Worm (Caenorhabditis elegans) whole organism, L2 larva: ENCODE measurements around the gene phat-8.

Source experiments
- C34F6.9 ChIP-seq: fragments of 150-350 bp; optimal IDR thresholded peaks from 2 replicates; lab custom pipeline; 2014; ENCODE audit warnings: missing biosample characterization, missing genetic modification characterization
- F13H6.1 ChIP-seq: sonication (generic microtip); optimal IDR thresholded peaks from 2 replicates; lab custom pipeline; 2016; ENCODE audit warnings: missing genetic modification characterization, missing compliant biosample characterization
- R02D3.7 ChIP-seq: fragments of 150-350 bp; optimal IDR thresholded peaks from 2 replicates; lab custom pipeline; 2014; ENCODE audit warnings: missing biosample characterization, missing genetic modification characterization
- Y55F3AM.14 ChIP-seq: fragments of 200-800 bp; sonication (Bioruptor generic); optimal IDR thresholded peaks from 2 replicates; lab custom pipeline; 2018; ENCODE audit warnings: mild to moderate bottlenecking, missing genetic modification characterization, missing compliant biosample characterization
- ZK546.5 ChIP-seq: sonication (generic microtip); optimal IDR thresholded peaks from 2 replicates; lab custom pipeline; 2017; ENCODE audit warnings: missing biosample characterization, missing genetic modification characterization
- alr-1 ChIP-seq: fragments of 150-350 bp; optimal IDR thresholded peaks from 2 replicates; lab custom pipeline; 2014; ENCODE audit warnings: missing biosample characterization, missing genetic modification characterization
- aly-2 ChIP-seq: fragments of 150-350 bp; optimal IDR thresholded peaks from 2 replicates; lab custom pipeline; 2014; ENCODE audit warnings: missing biosample characterization, missing genetic modification characterization
- ama-1 ChIP-seq: fragments of 150-350 bp; optimal IDR thresholded peaks from 2 replicates; lab custom pipeline; 2018; ENCODE audit warnings: inconsistent platforms
- blmp-1 ChIP-seq: sonication (generic microtip); optimal IDR thresholded peaks from 2 replicates; lab custom pipeline; 2017; ENCODE audit warnings: missing genetic modification characterization, mild to moderate bottlenecking, missing compliant biosample characterization, antibody characterized with exemption, moderate library complexity; ENCODE audit not compliant: insufficient read depth
- ceh-16 ChIP-seq: fragments of 150-350 bp; optimal IDR thresholded peaks from 2 replicates; lab custom pipeline; 2014; ENCODE audit warnings: missing biosample characterization, missing genetic modification characterization
- ceh-82 ChIP-seq: fragments of 150-350 bp; optimal IDR thresholded peaks from 2 replicates; lab custom pipeline; 2014; ENCODE audit warnings: missing biosample characterization, missing genetic modification characterization
- crh-2 ChIP-seq: sonication (generic microtip); optimal IDR thresholded peaks from 2 replicates; lab custom pipeline; 2017; ENCODE audit warnings: missing biosample characterization, missing genetic modification characterization
- dmd-4 ChIP-seq: sonication (generic microtip); optimal IDR thresholded peaks from 2 replicates; lab custom pipeline; 2017; ENCODE audit warnings: missing biosample characterization, missing genetic modification characterization
- elt-1 ChIP-seq: fragments of 150-350 bp; optimal IDR thresholded peaks from 2 replicates; lab custom pipeline; 2014; ENCODE audit warnings: missing biosample characterization, missing genetic modification characterization
- elt-3 ChIP-seq: sonication (generic microtip); optimal IDR thresholded peaks from 2 replicates; lab custom pipeline; 2017; ENCODE audit warnings: missing biosample characterization, missing genetic modification characterization
- gmeb-1 ChIP-seq: fragments of 150-350 bp; optimal IDR thresholded peaks from 2 replicates; lab custom pipeline; 2014; ENCODE audit warnings: missing biosample characterization, missing genetic modification characterization
- lin-13 ChIP-seq: fragments of 150-350 bp; optimal IDR thresholded peaks from 2 replicates; lab custom pipeline; 2014; ENCODE audit warnings: missing biosample characterization, missing genetic modification reagents, missing genetic modification characterization
- mab-5 ChIP-seq: fragments of 150-350 bp; optimal IDR thresholded peaks from 2 replicates; lab custom pipeline; 2014; ENCODE audit warnings: missing biosample characterization, missing genetic modification characterization
- mdl-1 ChIP-seq, 2 experiments: fragments of 150-350 bp in 1 of 2; sonication (generic microtip) in 1 of 2; optimal IDR thresholded peaks; 2 replicates each; lab custom pipeline; 2017; ENCODE audit warnings: missing biosample characterization in 2 of 2, missing genetic modification characterization in 2 of 2
- nhr-10 ChIP-seq: sonication (generic microtip); optimal IDR thresholded peaks from 2 replicates; lab custom pipeline; 2017; ENCODE audit warnings: missing biosample characterization, missing genetic modification characterization
- nhr-12 ChIP-seq: fragments of 150-350 bp; optimal IDR thresholded peaks from 2 replicates; lab custom pipeline; 2014; ENCODE audit warnings: missing biosample characterization, missing genetic modification characterization
- nhr-129 ChIP-seq: fragments of 150-350 bp; optimal IDR thresholded peaks from 2 replicates; lab custom pipeline; 2014; ENCODE audit warnings: missing biosample characterization, missing genetic modification characterization
- nhr-21 ChIP-seq: fragments of 150-350 bp; optimal IDR thresholded peaks from 2 replicates; lab custom pipeline; 2014; ENCODE audit warnings: missing biosample characterization, missing genetic modification characterization
- nhr-23 ChIP-seq: fragments of 150-350 bp; optimal IDR thresholded peaks from 2 replicates; lab custom pipeline; 2014; ENCODE audit warnings: missing biosample characterization, missing genetic modification reagents, missing genetic modification characterization
- nhr-25 ChIP-seq: fragments of 150-350 bp; sonication (generic microtip); optimal IDR thresholded peaks from 3 replicates; lab custom pipeline; 2014; ENCODE audit warnings: missing biosample characterization, missing genetic modification characterization
- nhr-77 ChIP-seq: fragments of 150-350 bp; optimal IDR thresholded peaks from 2 replicates; lab custom pipeline; 2014; ENCODE audit warnings: missing biosample characterization, missing genetic modification characterization
- peb-1 ChIP-seq: fragments of 150-350 bp; optimal IDR thresholded peaks from 2 replicates; lab custom pipeline; 2014; ENCODE audit warnings: missing biosample characterization, missing genetic modification characterization
- skn-1 ChIP-seq: sonication (generic microtip); optimal IDR thresholded peaks from 2 replicates; lab custom pipeline; 2017; ENCODE audit warnings: missing biosample characterization, missing genetic modification characterization
- sma-3 ChIP-seq: sonication (generic microtip); optimal IDR thresholded peaks from 2 replicates; lab custom pipeline; 2016; ENCODE audit warnings: missing genetic modification reagents, missing genetic modification characterization, missing compliant biosample characterization
- snpc-4 ChIP-seq: fragments of 150-350 bp; optimal IDR thresholded peaks from 2 replicates; lab custom pipeline; 2014; ENCODE audit warnings: missing biosample characterization, missing genetic modification characterization
- unc-39 ChIP-seq: fragments of 150-350 bp; optimal IDR thresholded peaks from 2 replicates; lab custom pipeline; 2014; ENCODE audit warnings: missing biosample characterization, missing genetic modification characterization
- unc-62 ChIP-seq: fragments of 150-350 bp; optimal IDR thresholded peaks from 2 replicates; lab custom pipeline; 2014; ENCODE audit warnings: missing biosample characterization, missing genetic modification reagents, missing genetic modification characterization
- zag-1 ChIP-seq: fragments of 150-350 bp; optimal IDR thresholded peaks from 2 replicates; lab custom pipeline; 2014; ENCODE audit warnings: missing biosample characterization, missing genetic modification characterization
- ztf-11 ChIP-seq: sonication (generic microtip); optimal IDR thresholded peaks from 2 replicates; lab custom pipeline; 2017; ENCODE audit warnings: missing biosample characterization, missing genetic modification characterization
- ztf-4 ChIP-seq: fragments of 150-350 bp; optimal IDR thresholded peaks from 2 replicates; lab custom pipeline; 2014; ENCODE audit warnings: missing biosample characterization, missing genetic modification characterization

The phat-8 gene

DNA sequence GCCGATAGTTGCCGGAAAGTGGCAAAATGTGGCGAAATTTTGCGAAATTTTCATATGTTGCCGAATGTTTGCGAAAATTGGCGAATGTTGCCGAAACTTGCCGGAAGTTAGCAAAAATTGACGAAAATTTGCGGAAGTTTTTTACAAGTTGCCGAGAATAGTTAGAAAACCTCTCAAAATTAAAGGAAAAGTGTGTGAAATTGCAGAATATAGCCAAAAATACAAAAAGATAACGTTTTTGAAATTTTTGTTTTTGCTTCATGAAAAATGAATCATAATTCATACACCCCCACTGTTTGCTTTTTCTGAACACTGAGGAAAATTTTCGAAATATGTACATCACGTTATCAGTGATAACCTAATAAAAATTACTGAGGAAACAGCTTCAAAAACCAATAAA lies 10.0 kb downstream of the phat-8 start:
- TF ChIP-seq ceh-16 (tag; lab: Kevin White, UChicago) (no peak), sma-3 (GFP tag; lab: Kevin White, UChicago) (no peak), alr-1 (tag; lab: Kevin White, UChicago) (no peak), unc-39 (tag; lab: Kevin White, UChicago) (no peak), gmeb-1 (no peak), nhr-77 (tag; lab: Kevin White, UChicago) (no peak), R02D3.7 (tag; lab: Kevin White, UChicago) (no peak), F13H6.1 (no peak), ztf-4 (tag; lab: Kevin White, UChicago) (no peak), Y55F3AM.14 (GFP tag; lab: Kevin White, UChicago) (no peak), aly-2 (tag; lab: Kevin White, UChicago) (no peak), mdl-1 (tag; optimal IDR thresholded peaks at IDR 0.05; lab: Kevin White, UChicago) (no peak), nhr-23 (tag; lab: Kevin White, UChicago) (no peak), ZK546.5 (tag; lab: Kevin White, UChicago) (no peak), nhr-10 (tag; lab: Kevin White, UChicago) (no peak)

ce11 chrII:12482622-12483021 lies 11.0 kb downstream of the phat-8 start, which contains the start of gene fbxb-102:
Gene fbxb-102, plus strand, starts transcription at chrII:12482922.
- no peak for TF ChIP-seq elt-1 (tag; lab: Kevin White, UChicago)
- TF ChIP-seq nhr-77 (tag; lab: Kevin White, UChicago), result no peak
- no peak for TF ChIP-seq alr-1 (tag; lab: Kevin White, UChicago)
- TF ChIP-seq, all 48 proteins: peak for 0

DNA sequence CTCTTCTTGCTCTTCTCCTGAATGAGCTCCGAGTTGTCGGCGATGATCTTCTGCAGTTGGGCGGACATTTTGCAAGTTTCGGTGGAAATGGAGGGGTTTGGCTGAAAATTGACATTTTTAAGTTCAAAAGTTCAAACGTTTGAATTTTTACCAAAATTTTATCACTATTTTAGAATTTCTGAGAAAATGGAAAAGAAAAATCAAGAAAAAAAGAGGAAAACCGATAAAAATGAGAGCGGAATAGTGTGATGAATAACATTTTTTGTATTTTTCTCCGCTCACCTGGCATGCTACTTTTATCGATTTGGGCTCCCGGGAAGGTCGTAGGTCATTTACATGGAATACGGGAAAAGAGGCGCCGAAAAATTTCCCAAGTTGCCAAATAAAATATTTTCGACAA lies 13.5 kb downstream of the phat-8 start, which contains the start of gene F15A4.10:
F15A4.10 (minus strand) TSS at position 101 of the 400 bp plus-strand sequence.
- TF ChIP-seq zag-1 (tag; lab: Kevin White, UChicago), result no peak
- TF ChIP-seq mab-5 (tag; lab: Kevin White, UChicago), result no peak

ce11 chrII:12488810-12489209 lies 17.2 kb downstream of the phat-8 start:
- no peak for TF ChIP-seq peb-1 (tag; lab: Kevin White, UChicago)
- no peak for TF ChIP-seq F13H6.1
- no peak for TF ChIP-seq dmd-4
- TF ChIP-seq nhr-10 (tag; lab: Kevin White, UChicago), result no peak
- TF ChIP-seq nhr-77 (tag; lab: Kevin White, UChicago), result no peak
- no peak for TF ChIP-seq lin-13 (GFP tag; lab: Kevin White, UChicago)
- no peak for TF ChIP-seq sma-3 (GFP tag; lab: Kevin White, UChicago)
- TF ChIP-seq zag-1 (tag; lab: Kevin White, UChicago), result no peak
- TF ChIP-seq aly-2 (tag; lab: Kevin White, UChicago), result no peak
- TF ChIP-seq unc-62 (GFP tag; lab: Kevin White, UChicago), result no peak
- TF ChIP-seq ama-1 (lab: Kevin White, UChicago), result no peak
- TF ChIP-seq snpc-4 (tag; lab: Kevin White, UChicago), result no peak

ce11 chrII:12489903-12490302 lies 18.3 kb downstream of the phat-8 start, which contains the start of gene T21B4.15:
Gene T21B4.15, plus strand, starts transcription at chrII:12490203.
- TF ChIP-seq R02D3.7 (tag; lab: Kevin White, UChicago), result no peak
- no peak for TF ChIP-seq ceh-82
- no peak for TF ChIP-seq elt-3 (tag; lab: Kevin White, UChicago)
- TF ChIP-seq nhr-21 (tag; lab: Kevin White, UChicago), result no peak
- no peak for TF ChIP-seq elt-1 (tag; lab: Kevin White, UChicago)
- no peak for TF ChIP-seq unc-62 (GFP tag; lab: Kevin White, UChicago)
- no peak for TF ChIP-seq mab-5 (tag; lab: Kevin White, UChicago)
- no peak for TF ChIP-seq unc-39 (tag; lab: Kevin White, UChicago)
- no peak for TF ChIP-seq nhr-10 (tag; lab: Kevin White, UChicago)
- no peak for TF ChIP-seq nhr-12 (tag; lab: Kevin White, UChicago)
- no peak for TF ChIP-seq skn-1 (tag; lab: Kevin White, UChicago)
- TF ChIP-seq ceh-16 (tag; lab: Kevin White, UChicago), result no peak
- TF ChIP-seq C34F6.9 (tag; lab: Kevin White, UChicago), result no peak
- TF ChIP-seq ZK546.5 (tag; lab: Kevin White, UChicago), result no peak
- no peak for TF ChIP-seq crh-2 (tag; lab: Kevin White, UChicago)
- no peak for TF ChIP-seq ztf-11 (tag; lab: Kevin White, UChicago)
- TF ChIP-seq blmp-1 (tag; lab: Kevin White, UChicago), result no peak
- TF ChIP-seq nhr-129 (tag; lab: Kevin White, UChicago), result no peak
- TF ChIP-seq nhr-25, result no peak
